Worm (Caenorhabditis elegans): ENCODE measurements around the gene C25E10.17.

C25E10.17 gene

DNA sequence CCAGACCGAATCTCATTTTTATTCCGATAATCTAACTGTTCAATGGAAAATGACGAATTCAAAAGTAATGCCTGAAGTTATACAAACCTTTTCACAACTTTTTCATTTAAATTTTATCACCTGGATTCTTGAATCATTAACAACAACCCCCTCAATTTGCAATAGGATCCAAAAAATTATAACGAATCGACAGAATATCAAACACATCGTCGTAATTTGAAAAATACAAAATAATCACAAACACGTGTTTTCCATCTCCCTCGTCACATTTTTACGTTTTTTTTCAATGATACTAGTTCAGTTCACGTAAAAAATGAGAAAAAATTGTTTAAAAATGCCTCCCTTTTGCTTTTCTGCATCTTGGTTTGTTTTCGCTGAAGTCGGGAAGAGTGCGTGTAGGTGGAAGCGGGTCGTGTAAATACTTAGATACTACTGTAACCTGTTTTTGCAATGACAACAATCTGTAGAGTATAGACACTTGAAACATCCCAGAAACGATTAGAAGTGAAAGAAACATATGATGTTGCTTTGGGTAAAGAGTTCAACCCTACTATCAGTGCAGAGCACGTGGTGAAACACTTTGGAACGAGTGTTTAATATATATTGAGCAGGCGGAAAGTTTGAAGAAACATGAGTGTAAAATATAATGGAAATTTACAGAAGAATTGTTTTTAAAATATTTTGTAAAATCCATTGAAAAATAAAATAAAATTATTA lies 26.1 kb upstream of the C25E10.17 start, which contains the start of gene oac-50:
Gene oac-50, minus strand, starts transcription at position 219 of the 717 bp plus-strand sequence.
- TF ChIP-seq med-1 (GFP tag; optimal IDR thresholded peaks at IDR 0.05; ENCODE audit: insufficient read depth) (no peak), flt-1 (GFP tag; IDR thresholded peaks at IDR 0.05) (no peak), cog-1 (tag; optimal IDR thresholded peaks at IDR 0.05) (no peak), ztf-29 (GFP tag; IDR thresholded peaks at IDR 0.05) (no peak), ztf-23 (GFP tag; IDR thresholded peaks at IDR 0.05) (no peak), ref-1 (GFP tag; conservative IDR thresholded peaks at IDR 0.05) (no peak), tab-1 (GFP tag; IDR thresholded peaks at IDR 0.05) (no peak), klf-2 (GFP tag; conservative IDR thresholded peaks at IDR 0.05) (no peak), T22C8.4 (GFP tag; IDR thresholded peaks at IDR 0.05) (no peak)

DNA sequence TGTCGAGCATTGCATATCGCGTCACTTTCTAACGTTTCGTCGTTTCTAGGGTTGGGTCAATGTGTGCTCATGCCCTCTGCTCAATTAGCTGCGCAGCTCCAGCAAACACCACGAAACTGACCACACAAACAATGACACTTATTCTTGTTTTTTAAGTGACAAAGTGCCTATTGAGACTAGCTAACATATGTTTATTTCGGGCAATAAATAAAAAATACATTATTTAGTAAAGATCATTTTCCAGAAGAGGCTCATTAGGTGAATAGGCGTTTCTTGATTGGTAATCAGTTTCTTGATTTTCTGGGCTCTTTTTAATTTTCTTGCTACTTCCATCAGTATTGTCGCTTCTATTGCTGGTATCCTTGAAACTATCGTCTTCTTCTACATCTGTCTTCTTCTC lies 22.3 kb upstream of the C25E10.17 start, which contains the start of gene T27E4.5:
Gene T27E4.5, minus strand, starts transcription at position 101 of the 400 bp plus-strand sequence.
- TF ChIP-seq tab-1 (GFP tag; IDR thresholded peaks at IDR 0.05): no peak

DNA sequence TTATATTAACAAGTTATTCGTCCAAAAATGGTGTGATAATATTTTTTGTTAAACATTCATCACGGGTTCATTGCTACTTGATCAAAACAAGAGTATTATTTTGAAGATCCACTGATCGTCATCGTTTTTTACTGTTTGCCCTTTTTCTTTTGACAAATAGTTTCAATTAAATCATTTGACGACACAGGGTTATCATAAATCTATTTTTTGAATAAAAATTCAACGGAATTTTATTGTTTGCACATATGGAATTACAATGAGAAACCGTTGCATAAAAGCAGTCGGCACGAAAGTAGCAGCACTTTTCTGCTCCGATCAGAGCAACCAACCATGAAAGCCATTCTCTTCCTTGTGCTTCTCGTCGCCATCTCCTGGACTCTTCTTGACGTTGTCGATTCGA lies 20.3 kb upstream of the C25E10.17 start, which contains the start of gene fip-2:
Gene fip-2, plus strand, starts transcription at position 301 of the 400 bp plus-strand sequence.
- TF ChIP-seq ztf-29 (GFP tag; IDR thresholded peaks at IDR 0.05) (no peak), flt-1 (GFP tag; IDR thresholded peaks at IDR 0.05) (no peak), ztf-23 (GFP tag; IDR thresholded peaks at IDR 0.05) (no peak), klf-2 (GFP tag; conservative IDR thresholded peaks at IDR 0.05) (no peak), ref-1 (GFP tag; conservative IDR thresholded peaks at IDR 0.05) (no peak), cog-1 (tag; optimal IDR thresholded peaks at IDR 0.05) (no peak), med-1 (GFP tag; optimal IDR thresholded peaks at IDR 0.05; ENCODE audit: insufficient read depth) (no peak), tab-1 (GFP tag; IDR thresholded peaks at IDR 0.05) (no peak), T22C8.4 (GFP tag; IDR thresholded peaks at IDR 0.05) (no peak)

DNA sequence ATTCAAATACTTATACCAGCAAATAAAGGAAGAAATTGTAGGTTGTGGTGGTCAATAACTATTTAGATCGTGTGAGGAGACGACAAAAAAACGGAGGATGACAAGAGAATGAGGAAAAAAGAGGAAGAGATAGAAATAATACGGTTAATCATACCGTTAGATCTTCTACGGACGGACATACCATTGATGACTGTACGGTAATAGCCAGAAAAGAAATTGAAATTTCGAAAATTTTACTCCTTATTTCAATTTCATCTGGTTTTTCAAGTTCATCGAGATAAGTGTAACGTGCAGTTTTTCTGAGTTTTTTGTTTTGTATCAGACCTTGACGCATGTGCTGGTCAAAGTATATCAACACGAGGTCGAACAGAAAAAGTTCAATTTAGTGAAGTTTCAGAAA lies 18.5 kb upstream of the C25E10.17 start:
- TF ChIP-seq ztf-23 (GFP tag; IDR thresholded peaks at IDR 0.05): no peak
- TF ChIP-seq flt-1 (GFP tag; IDR thresholded peaks at IDR 0.05): no peak
- TF ChIP-seq T22C8.4 (GFP tag; IDR thresholded peaks at IDR 0.05): no peak

DNA sequence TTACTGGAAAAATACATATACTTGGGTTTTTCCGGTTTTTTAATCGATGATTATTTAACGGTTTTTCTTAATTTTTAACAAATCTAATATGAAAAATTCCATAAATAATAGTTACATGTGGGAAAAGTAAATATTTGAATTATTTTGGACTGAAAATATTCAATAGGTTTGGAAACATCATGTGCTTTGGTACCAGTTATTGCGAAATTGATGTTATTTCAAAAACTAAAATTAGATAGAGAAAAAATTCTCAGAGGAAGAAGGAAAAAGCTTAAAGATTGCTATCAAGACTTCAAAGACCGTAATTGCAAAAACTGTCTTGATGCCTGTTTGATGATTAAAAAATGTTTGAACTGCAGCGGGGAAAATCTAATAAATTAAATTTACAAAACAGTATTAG lies 17.6 kb upstream of the C25E10.17 start:
- TF ChIP-seq flt-1 (GFP tag; IDR thresholded peaks at IDR 0.05): no peak
- TF ChIP-seq ref-1 (GFP tag; conservative IDR thresholded peaks at IDR 0.05): no peak
- no peak for TF ChIP-seq med-1 (GFP tag; optimal IDR thresholded peaks at IDR 0.05; ENCODE audit: insufficient read depth)
- no peak for TF ChIP-seq ztf-29 (GFP tag; IDR thresholded peaks at IDR 0.05)
- no peak for TF ChIP-seq klf-2 (GFP tag; conservative IDR thresholded peaks at IDR 0.05)
- no peak for TF ChIP-seq T22C8.4 (GFP tag; IDR thresholded peaks at IDR 0.05)
- TF ChIP-seq cog-1 (tag; optimal IDR thresholded peaks at IDR 0.05): no peak
- TF ChIP-seq tab-1 (GFP tag; IDR thresholded peaks at IDR 0.05): no peak

DNA sequence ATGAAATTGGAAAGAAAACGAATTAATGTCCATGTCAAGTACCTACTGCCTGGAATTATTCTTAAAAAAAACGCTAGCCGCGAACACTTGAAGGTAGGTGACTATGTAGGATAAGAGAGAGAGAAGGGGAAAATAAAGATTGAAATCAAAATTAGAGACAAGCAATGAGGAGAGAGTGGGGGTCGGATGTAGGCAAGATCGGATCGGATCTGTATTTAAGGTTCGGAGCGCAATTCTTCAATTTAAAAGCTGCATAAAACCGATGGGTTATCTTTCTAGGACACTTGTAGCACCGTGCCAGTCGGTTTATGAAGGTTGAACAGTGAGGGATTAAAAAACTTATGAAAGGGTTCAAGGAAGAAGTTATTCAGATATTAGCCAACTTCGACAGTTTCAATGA lies 15.7 kb upstream of the C25E10.17 start:
- TF ChIP-seq ztf-29 (GFP tag; IDR thresholded peaks at IDR 0.05): no peak
- TF ChIP-seq T22C8.4 (GFP tag; IDR thresholded peaks at IDR 0.05): no peak
- no peak for TF ChIP-seq klf-2 (GFP tag; conservative IDR thresholded peaks at IDR 0.05)
- TF ChIP-seq ztf-23 (GFP tag; IDR thresholded peaks at IDR 0.05): no peak
- no peak for TF ChIP-seq med-1 (GFP tag; optimal IDR thresholded peaks at IDR 0.05; ENCODE audit: insufficient read depth)
- no peak for TF ChIP-seq cog-1 (tag; optimal IDR thresholded peaks at IDR 0.05)
- TF ChIP-seq tab-1 (GFP tag; IDR thresholded peaks at IDR 0.05): no peak
- no peak for TF ChIP-seq ref-1 (GFP tag; conservative IDR thresholded peaks at IDR 0.05)
- no peak for TF ChIP-seq flt-1 (GFP tag; IDR thresholded peaks at IDR 0.05)

DNA sequence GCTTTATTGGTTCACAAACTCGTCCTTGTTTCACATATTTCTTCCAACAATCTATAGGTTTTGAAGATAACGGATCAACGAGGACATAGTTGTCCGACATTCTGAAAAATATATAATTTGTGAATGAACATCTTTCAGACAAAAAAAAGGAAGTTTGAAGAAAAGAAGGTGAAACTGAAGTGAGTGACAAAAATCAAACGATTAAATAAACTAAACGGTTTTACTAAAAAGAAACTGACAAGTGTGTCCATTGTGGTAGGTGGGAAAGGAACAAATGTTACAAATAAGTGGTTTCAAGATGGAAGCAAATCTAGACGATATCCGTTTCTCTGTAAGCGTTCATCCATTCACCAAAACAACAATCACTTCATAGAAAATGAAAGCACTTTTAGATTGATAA lies 14.9 kb upstream of the C25E10.17 start, which contains the start of gene C25E10.12:
Gene C25E10.12, minus strand, starts transcription at position 101 of the 400 bp plus-strand sequence.
- TF ChIP-seq ref-1 (GFP tag; conservative IDR thresholded peaks at IDR 0.05) (no peak), tab-1 (GFP tag; IDR thresholded peaks at IDR 0.05) (no peak), klf-2 (GFP tag; conservative IDR thresholded peaks at IDR 0.05) (no peak), cog-1 (tag; optimal IDR thresholded peaks at IDR 0.05) (no peak), med-1 (GFP tag; optimal IDR thresholded peaks at IDR 0.05; ENCODE audit: insufficient read depth) (no peak), flt-1 (GFP tag; IDR thresholded peaks at IDR 0.05) (no peak), ztf-23 (GFP tag; IDR thresholded peaks at IDR 0.05) (no peak), ztf-29 (GFP tag; IDR thresholded peaks at IDR 0.05) (no peak), T22C8.4 (GFP tag; IDR thresholded peaks at IDR 0.05) (no peak)

DNA sequence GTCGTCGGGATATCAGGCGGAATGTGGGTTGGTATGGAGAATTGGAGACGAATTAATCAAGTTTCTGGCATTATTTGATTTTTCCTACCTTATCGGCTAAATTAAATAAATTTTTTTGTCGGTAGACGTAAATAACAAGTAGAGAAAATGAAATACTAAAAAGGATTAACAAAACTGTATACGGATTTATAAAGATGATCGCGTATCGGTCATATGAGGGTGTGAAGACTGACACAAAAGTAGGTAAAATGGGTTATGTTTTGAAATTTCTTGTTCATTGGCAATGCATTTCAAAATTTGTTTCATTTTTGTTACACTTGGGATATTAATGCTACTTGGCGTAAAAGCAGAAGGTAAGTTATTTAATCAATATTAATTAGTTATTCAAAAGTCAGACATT lies 12.1 kb upstream of the C25E10.17 start, which contains the start of the genes C25E10.16 and C25E10.13:
Gene C25E10.16, minus strand, starts transcription at position 101 of the 400 bp plus-strand sequence.
Gene C25E10.13, plus strand, starts transcription at position 256 of the 400 bp plus-strand sequence.
- TF ChIP-seq klf-2 (GFP tag; conservative IDR thresholded peaks at IDR 0.05) (no peak), cog-1 (tag; optimal IDR thresholded peaks at IDR 0.05) (no peak), tab-1 (GFP tag; IDR thresholded peaks at IDR 0.05) (no peak), flt-1 (GFP tag; IDR thresholded peaks at IDR 0.05) (no peak), ref-1 (GFP tag; conservative IDR thresholded peaks at IDR 0.05) (no peak), med-1 (GFP tag; optimal IDR thresholded peaks at IDR 0.05; ENCODE audit: insufficient read depth) (no peak), ztf-29 (GFP tag; IDR thresholded peaks at IDR 0.05) (no peak), T22C8.4 (GFP tag; IDR thresholded peaks at IDR 0.05) (no peak), ztf-23 (GFP tag; IDR thresholded peaks at IDR 0.05) (no peak)

DNA sequence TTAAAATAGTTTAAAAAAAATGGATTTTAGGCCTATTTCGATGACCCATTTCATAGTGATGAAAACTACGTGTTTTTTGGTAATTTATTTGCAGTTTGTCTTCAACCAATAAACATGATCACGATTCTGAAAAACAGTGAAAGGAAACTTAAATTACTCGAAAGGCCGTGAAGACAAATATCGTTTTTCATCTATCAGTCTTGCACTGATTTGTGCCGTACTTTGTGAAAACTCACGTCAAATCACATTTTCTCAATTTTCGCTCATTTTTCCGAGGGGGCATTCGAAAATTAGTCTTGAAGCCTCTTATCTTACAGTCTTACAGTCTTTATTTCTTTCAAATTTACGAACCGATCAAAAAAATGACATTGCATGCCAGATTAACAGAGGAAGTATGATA lies 11.2 kb upstream of the C25E10.17 start, which contains the start of gene C25E10.11:
Gene C25E10.11, minus strand, starts transcription at position 101 of the 400 bp plus-strand sequence.
- TF ChIP-seq ztf-29 (GFP tag; IDR thresholded peaks at IDR 0.05): no peak
- no peak for TF ChIP-seq ztf-23 (GFP tag; IDR thresholded peaks at IDR 0.05)
- TF ChIP-seq ref-1 (GFP tag; conservative IDR thresholded peaks at IDR 0.05): no peak
- no peak for TF ChIP-seq med-1 (GFP tag; optimal IDR thresholded peaks at IDR 0.05; ENCODE audit: insufficient read depth)
- no peak for TF ChIP-seq cog-1 (tag; optimal IDR thresholded peaks at IDR 0.05)
- TF ChIP-seq flt-1 (GFP tag; IDR thresholded peaks at IDR 0.05): no peak

DNA sequence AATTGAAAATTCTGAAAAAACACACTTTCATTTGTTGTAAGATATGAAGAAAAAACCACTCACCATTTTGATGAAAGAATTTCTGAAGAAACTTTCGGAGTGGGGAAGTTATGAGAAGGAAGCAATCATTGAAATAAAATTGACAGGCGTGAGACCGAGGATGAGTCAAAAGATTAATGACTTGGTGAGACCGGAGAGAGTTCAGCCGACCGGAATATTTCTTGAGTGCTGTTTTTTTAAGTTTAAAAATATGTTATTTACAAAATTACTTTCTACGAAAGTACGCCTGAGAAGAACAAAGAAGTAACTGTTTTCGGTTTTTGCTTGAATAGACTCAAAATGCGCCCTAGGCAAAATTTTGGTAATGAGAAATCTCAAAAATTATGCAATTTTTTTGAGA lies 8.8 kb upstream of the C25E10.17 start, which contains the start of gene C25E10.10:
Gene C25E10.10, minus strand, starts transcription at position 101 of the 400 bp plus-strand sequence.
- no peak for TF ChIP-seq flt-1 (GFP tag; IDR thresholded peaks at IDR 0.05)
- TF ChIP-seq ztf-23 (GFP tag; IDR thresholded peaks at IDR 0.05): no peak
- TF ChIP-seq tab-1 (GFP tag; IDR thresholded peaks at IDR 0.05): no peak
- TF ChIP-seq T22C8.4 (GFP tag; IDR thresholded peaks at IDR 0.05): no peak
- TF ChIP-seq ref-1 (GFP tag; conservative IDR thresholded peaks at IDR 0.05): no peak

Measured in whole organism, midembryonic.